Worm (Caenorhabditis elegans) whole organism, L1 larva: Measurements from ENCODE around the gene ZK662.2.

Source experiments
- C34B4.2 ChIP-seq: sonication (generic microtip); optimal IDR thresholded peaks from 2 replicates; lab custom pipeline; 2017; ENCODE audit warnings: mild to moderate bottlenecking, missing genetic modification characterization, missing compliant biosample characterization
- Y116A8C.19 ChIP-seq: sonication (generic microtip); optimal IDR thresholded peaks from 2 replicates; lab custom pipeline; 2016; ENCODE audit warnings: missing compliant biosample characterization, missing genetic modification characterization, borderline replicate concordance
- aha-1 ChIP-seq: fragments of 150-350 bp; optimal IDR thresholded peaks from 2 replicates; lab custom pipeline; 2014; ENCODE audit warnings: missing biosample characterization, missing genetic modification characterization
- alr-1 ChIP-seq: fragments of 200-800 bp; sonication (Bioruptor generic); optimal IDR thresholded peaks from 2 replicates; lab custom pipeline; 2018; ENCODE audit warnings: borderline replicate concordance, mild to moderate bottlenecking, missing genetic modification characterization, missing compliant biosample characterization
- ama-1 ChIP-seq: fragments of 150-350 bp; optimal IDR thresholded peaks from 2 replicates; lab custom pipeline; 2014
- blmp-1 ChIP-seq: fragments of 150-350 bp; optimal IDR thresholded peaks from 2 replicates; lab custom pipeline; 2014; ENCODE audit warnings: missing biosample characterization, missing genetic modification characterization
- ceh-63 ChIP-seq: fragments of 200-800 bp; sonication (Bioruptor generic); optimal IDR thresholded peaks from 2 replicates; lab custom pipeline; 2018; ENCODE audit warnings: mild to moderate bottlenecking, missing genetic modification characterization, missing compliant biosample characterization
- ceh-82 ChIP-seq, 3 experiments: fragments of 150-350 bp in 1 of 3; sonication (generic microtip) in 2 of 3; optimal IDR thresholded peaks; 2 replicates each; lab custom pipeline; 2014 to 2017; ENCODE audit warnings: missing biosample characterization in 3 of 3, missing genetic modification characterization in 3 of 3
- ceh-88 ChIP-seq: fragments of 200-800 bp; sonication (Bioruptor generic); IDR thresholded peaks from 2 replicates; pipeline ENCODE4 v1.3.6; 2022; ENCODE audit warnings: missing genetic modification characterization, missing compliant biosample characterization
- dpl-1 ChIP-seq, 3 experiments: fragments of 150-350 bp in 2 of 3; sonication (generic microtip) in 1 of 3; optimal IDR thresholded peaks; 2 replicates each; lab custom pipeline; 2014 to 2017; ENCODE audit warnings: missing biosample characterization in 3 of 3, missing genetic modification characterization in 3 of 3, missing genetic modification reagents in 3 of 3
- efl-1 ChIP-seq, 4 experiments: fragments of 150-350 bp; optimal IDR thresholded peaks in 3 of 4; peaks in 1 of 4; 1 replicate in 1 of 4; 2 replicates in 3 of 4; lab custom pipeline; 2014; ENCODE audit warnings: missing biosample characterization in 2 of 4, missing genetic modification characterization in 2 of 4, missing genetic modification reagents in 2 of 4
- efl-3 ChIP-seq: fragments of 200-800 bp; sonication (Bioruptor generic); optimal IDR thresholded peaks from 2 replicates; lab custom pipeline; 2018; ENCODE audit warnings: mild to moderate bottlenecking, missing genetic modification characterization, missing compliant biosample characterization
- egl-27 ChIP-seq, 2 experiments: fragments of 150-350 bp in 1 of 2; sonication (generic microtip); optimal IDR thresholded peaks; 3 replicates each; lab custom pipeline; 2017 to 2018; ENCODE audit warnings: missing biosample characterization in 2 of 2, missing genetic modification characterization in 2 of 2, missing genetic modification reagents in 2 of 2
- elt-2 ChIP-seq: sonication (generic microtip); optimal IDR thresholded peaks from 2 replicates; lab custom pipeline; 2016; ENCODE audit warnings: missing genetic modification characterization, mild to moderate bottlenecking, inconsistent platforms, missing compliant biosample characterization, missing genetic modification reagents
- elt-3 ChIP-seq, 6 experiments: fragments of 150-350 bp in 1 of 6; sonication (generic microtip); optimal IDR thresholded peaks; 2 replicates each; lab custom pipeline; 2017 to 2018; ENCODE audit warnings: missing biosample characterization in 6 of 6, missing genetic modification characterization in 6 of 6, inconsistent platforms in 1 of 6
- fkh-10 ChIP-seq: sonication (generic microtip); optimal IDR thresholded peaks from 2 replicates; lab custom pipeline; 2017; ENCODE audit warnings: missing biosample characterization, missing genetic modification reagents, missing genetic modification characterization
- fkh-8 ChIP-seq: sonication (generic microtip); optimal IDR thresholded peaks from 2 replicates; lab custom pipeline; 2016; ENCODE audit warnings: mild to moderate bottlenecking, missing genetic modification characterization, missing compliant biosample characterization
- fos-1 ChIP-seq: fragments of 150-350 bp; optimal IDR thresholded peaks from 2 replicates; lab custom pipeline; 2014; ENCODE audit warnings: missing biosample characterization, missing genetic modification characterization
- hlh-4 ChIP-seq: sonication (generic microtip); optimal IDR thresholded peaks from 2 replicates; lab custom pipeline; 2016; ENCODE audit warnings: mild to moderate bottlenecking, missing genetic modification characterization, missing compliant biosample characterization
- isw-1 ChIP-seq: fragments of 200-800 bp; sonication (Bioruptor generic); IDR thresholded peaks from 2 replicates; pipeline ENCODE4 v1.3.6; 2022; ENCODE audit warnings: missing genetic modification characterization, missing compliant biosample characterization
- jun-1 ChIP-seq: fragments of 150-350 bp; optimal IDR thresholded peaks from 2 replicates; lab custom pipeline; 2014; ENCODE audit warnings: missing biosample characterization, missing genetic modification reagents, missing genetic modification characterization
- lin-13 ChIP-seq: fragments of 150-350 bp; optimal IDR thresholded peaks from 2 replicates; lab custom pipeline; 2014; ENCODE audit warnings: missing biosample characterization, missing genetic modification reagents, missing genetic modification characterization
- lin-15B ChIP-seq: fragments of 150-350 bp; sonication (generic microtip); optimal IDR thresholded peaks from 3 replicates; lab custom pipeline; 2014; ENCODE audit warnings: missing biosample characterization, missing genetic modification characterization
- lin-35 ChIP-seq, 2 experiments: fragments of 150-350 bp; optimal IDR thresholded peaks; 2 replicates each; lab custom pipeline; 2014; ENCODE audit warnings: missing biosample characterization in 2 of 2, missing genetic modification characterization in 2 of 2, missing genetic modification reagents in 2 of 2
- lsy-2 ChIP-seq, 2 experiments: fragments of 150-350 bp; optimal IDR thresholded peaks; 2 replicates each; lab custom pipeline; 2014; ENCODE audit warnings: missing biosample characterization in 2 of 2, missing genetic modification characterization in 2 of 2
- mdl-1 ChIP-seq, 2 experiments: fragments of 150-350 bp; optimal IDR thresholded peaks; 2 replicates each; lab custom pipeline; 2014 to 2017; ENCODE audit warnings: missing biosample characterization in 2 of 2, missing genetic modification characterization in 2 of 2, inconsistent platforms in 1 of 2
- mep-1 ChIP-seq: fragments of 150-350 bp; optimal IDR thresholded peaks from 2 replicates; lab custom pipeline; 2014; ENCODE audit warnings: missing biosample characterization, missing genetic modification characterization
- nhr-11 ChIP-seq: fragments of 150-350 bp; optimal IDR thresholded peaks from 2 replicates; lab custom pipeline; 2014; ENCODE audit warnings: missing biosample characterization, missing genetic modification characterization
- nhr-12 ChIP-seq: sonication (generic microtip); optimal IDR thresholded peaks from 2 replicates; lab custom pipeline; 2017; ENCODE audit warnings: missing biosample characterization, missing genetic modification characterization
- nhr-19 ChIP-seq: fragments of 200-800 bp; sonication (Bioruptor generic); conservative IDR thresholded peaks from 2 replicates; pipeline ENCODE4 v1.3.6; 2022; ENCODE audit warnings: missing genetic modification characterization, missing compliant biosample characterization
- nhr-20 ChIP-seq: sonication (generic microtip); optimal IDR thresholded peaks from 2 replicates; lab custom pipeline; 2016; ENCODE audit warnings: mild to moderate bottlenecking, missing genetic modification characterization, missing compliant biosample characterization
- nhr-28 ChIP-seq: fragments of 150-350 bp; optimal IDR thresholded peaks from 2 replicates; lab custom pipeline; 2014; ENCODE audit warnings: missing biosample characterization, missing genetic modification characterization
- nhr-76 ChIP-seq: sonication (generic microtip); optimal IDR thresholded peaks from 2 replicates; lab custom pipeline; 2017; ENCODE audit warnings: missing biosample characterization, missing genetic modification characterization
- nhr-84 ChIP-seq: sonication (generic microtip); optimal IDR thresholded peaks from 2 replicates; lab custom pipeline; 2017; ENCODE audit warnings: missing biosample characterization, missing genetic modification characterization
- nhr-90 ChIP-seq: sonication (generic microtip); optimal IDR thresholded peaks from 2 replicates; lab custom pipeline; 2016; ENCODE audit warnings: mild to moderate bottlenecking, missing genetic modification characterization, missing compliant biosample characterization; ENCODE audit not compliant: poor library complexity
- pax-3 ChIP-seq: fragments of 200-800 bp; sonication (Bioruptor generic); optimal IDR thresholded peaks from 2 replicates; lab custom pipeline; 2018; ENCODE audit warnings: mild to moderate bottlenecking, missing genetic modification characterization, moderate library complexity, missing compliant biosample characterization
- pqm-1 ChIP-seq: sonication (generic microtip); optimal IDR thresholded peaks from 3 replicates; lab custom pipeline; 2017; ENCODE audit warnings: missing biosample characterization, missing genetic modification characterization
- rnt-1 ChIP-seq: sonication (generic microtip); optimal IDR thresholded peaks from 2 replicates; lab custom pipeline; 2016; ENCODE audit warnings: mild to moderate bottlenecking, missing genetic modification characterization, moderate library complexity, missing compliant biosample characterization
- skn-1 ChIP-seq: fragments of 150-350 bp; optimal IDR thresholded peaks from 2 replicates; lab custom pipeline; 2014; ENCODE audit warnings: missing biosample characterization, missing genetic modification characterization
- snu-23 ChIP-seq: sonication (generic microtip); optimal IDR thresholded peaks from 2 replicates; lab custom pipeline; 2016; ENCODE audit warnings: missing genetic modification characterization, missing compliant biosample characterization
- tbx-2 ChIP-seq: sonication (generic microtip); optimal IDR thresholded peaks from 2 replicates; lab custom pipeline; 2016; ENCODE audit warnings: missing genetic modification characterization, missing compliant biosample characterization
- tlp-1 ChIP-seq: fragments of 150-350 bp; optimal IDR thresholded peaks from 2 replicates; lab custom pipeline; 2014; ENCODE audit warnings: missing biosample characterization, missing genetic modification characterization
- unc-130 ChIP-seq: fragments of 150-350 bp; optimal IDR thresholded peaks from 2 replicates; lab custom pipeline; 2017; ENCODE audit warnings: missing biosample characterization, missing genetic modification characterization, inconsistent platforms
- unc-30 ChIP-seq: sonication (generic microtip); optimal IDR thresholded peaks from 2 replicates; lab custom pipeline; 2017; ENCODE audit warnings: missing biosample characterization, missing genetic modification characterization
- xbp-1 ChIP-seq: sonication (generic microtip); optimal IDR thresholded peaks from 2 replicates; lab custom pipeline; 2016; ENCODE audit warnings: missing genetic modification characterization, missing compliant biosample characterization

The ZK662.2 gene

ce11 chrX:15681393-15681792 is 15.1 kb upstream of the ZK662.2 start, which contains the start of gene gpn-1:
Gene gpn-1, plus strand, starts transcription at chrX:15681693.
- TF ChIP-seq efl-3 (GFP tag; lab: Kevin White, UChicago) (no peak), skn-1 (tag; lab: Kevin White, UChicago) (no peak), isw-1 (GFP tag; lab: Robert Waterston, UW) (no peak), fkh-10 (GFP tag; lab: Kevin White, UChicago) (no peak), fos-1 (tag; lab: Kevin White, UChicago) (no peak), fkh-8 (tag; lab: Kevin White, UChicago) (no peak), xbp-1 (no peak), Y116A8C.19 (tag; lab: Kevin White, UChicago) (no peak), lsy-2 (tag; optimal IDR thresholded peaks at IDR 0.05; lab: Kevin White, UChicago) (no peak)

ce11 chrX:15689244-15689643 is 7.3 kb upstream of the ZK662.2 start, which contains the start of gene C03H12.1:
Gene C03H12.1, plus strand, starts transcription at chrX:15689449.
- TF ChIP-seq mep-1 (tag; lab: Kevin White, UChicago) (peak; percentile 6), alr-1 (tag; lab: Kevin White, UChicago) (no peak), nhr-20 (tag; lab: Kevin White, UChicago) (peak; percentile 27), fos-1 (tag; lab: Kevin White, UChicago) (no peak), unc-130 (tag; lab: Kevin White, UChicago) (no peak), tlp-1 (no peak), mdl-1 (tag; optimal IDR thresholded peaks at IDR 0.05; lab: Kevin White, UChicago) (peak in 1 of 2 experiments; percentile 7), lin-35 (GFP tag; optimal IDR thresholded peaks at IDR 0.05; lab: Kevin White, UChicago) (peak in 1 of 2 experiments; percentile 42), rnt-1 (tag; lab: Kevin White, UChicago) (no peak), blmp-1 (tag; lab: Kevin White, UChicago) (peak; percentile 11), nhr-12 (tag; lab: Kevin White, UChicago) (no peak), elt-2 (tag; lab: Kevin White, UChicago) (peak; percentile 68), elt-3 (tag; optimal IDR thresholded peaks at IDR 0.05; lab: Kevin White, UChicago) (peak in 1 of 6 experiments; percentile 14)

- no peak for TF ChIP-seq tbx-2
- TF ChIP-seq lsy-2 (tag; optimal IDR thresholded peaks at IDR 0.05; lab: Kevin White, UChicago) = no peak
- no peak for TF ChIP-seq lin-13 (GFP tag; lab: Kevin White, UChicago)
- TF ChIP-seq nhr-11 = no peak
- no peak for TF ChIP-seq hlh-4 (tag; lab: Kevin White, UChicago)
- TF ChIP-seq xbp-1 = no peak
- no peak for TF ChIP-seq blmp-1 (tag; lab: Kevin White, UChicago)
Measured at ce11 chrX:15693466-15693865, 3.0 kb upstream of the ZK662.2 start.

ce11 chrX:15700220-15700619 is 3.7 kb downstream of the ZK662.2 start:
- TF ChIP-seq rnt-1 (tag; lab: Kevin White, UChicago) (no peak), ama-1 (lab: Kevin White, UChicago) (no peak), jun-1 (tag; lab: Kevin White, UChicago) (no peak), ceh-88 (GFP tag; lab: Robert Waterston, UW) (no peak), ceh-82 (tag; optimal IDR thresholded peaks at IDR 0.05; lab: Kevin White, UChicago) (no peak), pax-3 (tag; lab: Kevin White, UChicago) (no peak), efl-1 (optimal IDR thresholded peaks at IDR 0.05; lab: Kevin White, UChicago) (no peak), efl-1 (GFP tag; optimal IDR thresholded peaks at IDR 0.05 in 1 of 2; lab: Kevin White, UChicago) (peak in 1 of 2 experiments; percentile 34), isw-1 (GFP tag; lab: Robert Waterston, UW) (no peak), nhr-19 (peak; percentile 8; the same call in 1 of the 2 replicates), aha-1 (tag; lab: Kevin White, UChicago) (no peak), Y116A8C.19 (tag; lab: Kevin White, UChicago) (no peak), nhr-12 (tag; lab: Kevin White, UChicago) (no peak), pqm-1 (no peak), dpl-1 (GFP tag; optimal IDR thresholded peaks at IDR 0.05; lab: Kevin White, UChicago) (no peak), unc-130 (tag; lab: Kevin White, UChicago) (peak; percentile 20), lin-13 (GFP tag; lab: Kevin White, UChicago) (no peak), nhr-20 (tag; lab: Kevin White, UChicago) (peak; percentile 66), elt-2 (tag; lab: Kevin White, UChicago) (peak; percentile 62), nhr-84 (no peak), nhr-76 (tag; lab: Kevin White, UChicago) (no peak), unc-30 (tag; lab: Kevin White, UChicago) (no peak), elt-3 (tag; optimal IDR thresholded peaks at IDR 0.05; lab: Kevin White, UChicago) (peak in 5 of 6 experiments; percentile 44 to 75 (median 58)), nhr-28 (tag; lab: Kevin White, UChicago) (no peak), nhr-90 (tag; lab: Kevin White, UChicago) (peak; percentile 43), snu-23 (GFP tag; lab: Kevin White, UChicago) (peak; percentile 53), egl-27 (tag; optimal IDR thresholded peaks at IDR 0.05; lab: Kevin White, UChicago) (no peak), C34B4.2 (tag; lab: Kevin White, UChicago) (no peak), ceh-63 (GFP tag; lab: Kevin White, UChicago) (no peak), lin-15B (tag; lab: Kevin White, UChicago) (no peak)
